Worm (Caenorhabditis elegans): ENCODE measurements around the gene sre-51.

DNA sequence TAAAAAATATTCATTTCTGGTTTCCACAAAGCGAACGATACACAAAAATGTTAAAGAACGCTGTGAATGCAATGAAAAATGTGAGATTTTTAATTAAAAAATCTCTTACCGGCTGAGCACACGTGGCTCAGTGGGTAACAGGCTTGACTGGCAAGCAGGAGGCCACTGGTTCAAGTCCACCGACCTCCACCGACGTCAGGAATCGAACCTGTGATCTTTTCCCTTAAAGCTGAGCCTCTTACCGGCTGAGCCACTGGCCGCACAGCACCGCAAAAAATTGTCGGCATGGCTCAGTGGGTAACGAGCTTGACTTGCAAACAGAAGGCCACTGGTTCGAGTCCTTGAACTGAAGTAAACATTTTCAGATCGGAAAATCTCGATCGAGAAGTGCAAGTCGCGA, 33.1 kb downstream of the sre-51 start, which contains the start of gene C44C11.6:
- no peak for TF ChIP-seq ref-1 (GFP tag; conservative IDR thresholded peaks at IDR 0.05)
- no peak for TF ChIP-seq T22C8.4 (GFP tag; IDR thresholded peaks at IDR 0.05)

Data from whole organism, midembryonic.